Worm (Caenorhabditis elegans) whole organism, L1 larva: ENCODE measurements around the gene F20C5.11.

Experiments used
- alr-1 ChIP-seq: fragments of 200-800 bp; sonication (Bioruptor generic); optimal IDR thresholded peaks from 2 replicates; lab custom pipeline; 2018; ENCODE audit warnings: borderline replicate concordance, mild to moderate bottlenecking, missing genetic modification characterization, missing compliant biosample characterization
- blmp-1 ChIP-seq: fragments of 150-350 bp; optimal IDR thresholded peaks from 2 replicates; lab custom pipeline; 2014; ENCODE audit warnings: missing biosample characterization, missing genetic modification characterization
- dpl-1 ChIP-seq, 3 experiments: fragments of 150-350 bp in 2 of 3; sonication (generic microtip) in 1 of 3; optimal IDR thresholded peaks; 2 replicates each; lab custom pipeline; 2014 to 2017; ENCODE audit warnings: missing biosample characterization in 3 of 3, missing genetic modification characterization in 3 of 3, missing genetic modification reagents in 3 of 3
- jun-1 ChIP-seq: fragments of 150-350 bp; optimal IDR thresholded peaks from 2 replicates; lab custom pipeline; 2014; ENCODE audit warnings: missing biosample characterization, missing genetic modification reagents, missing genetic modification characterization
- nhr-77 ChIP-seq: fragments of 150-350 bp; optimal IDR thresholded peaks from 2 replicates; lab custom pipeline; 2014; ENCODE audit warnings: missing biosample characterization, missing genetic modification characterization
- nhr-85 ChIP-seq: sonication (generic microtip); peaks from one replicate; lab custom pipeline; 2016; ENCODE audit warnings: missing genetic modification characterization, inconsistent platforms, missing compliant biosample characterization
- pag-3 ChIP-seq: sonication (generic microtip); optimal IDR thresholded peaks from 2 replicates; lab custom pipeline; 2017; ENCODE audit warnings: missing genetic modification characterization, mild to moderate bottlenecking, missing compliant biosample characterization, antibody characterized with exemption, borderline replicate concordance; ENCODE audit not compliant: insufficient read depth
- snpc-4 ChIP-seq: fragments of 150-350 bp; optimal IDR thresholded peaks from 2 replicates; lab custom pipeline; 2014; ENCODE audit warnings: missing biosample characterization, missing genetic modification characterization
- sox-4 ChIP-seq: sonication (generic microtip); optimal IDR thresholded peaks from 2 replicates; lab custom pipeline; 2016; ENCODE audit warnings: missing genetic modification characterization, missing compliant biosample characterization
- tbx-2 ChIP-seq: sonication (generic microtip); optimal IDR thresholded peaks from 2 replicates; lab custom pipeline; 2016; ENCODE audit warnings: missing genetic modification characterization, missing compliant biosample characterization
- unc-62 ChIP-seq: fragments of 150-350 bp; optimal IDR thresholded peaks from 2 replicates; lab custom pipeline; 2014; ENCODE audit warnings: missing biosample characterization, missing genetic modification reagents, missing genetic modification characterization

ce11 chrIV:8729636-8730035 is 32.2 kb downstream of the F20C5.11 start:
- TF ChIP-seq jun-1 (tag; lab: Kevin White, UChicago) (no peak), nhr-77 (tag; lab: Kevin White, UChicago) (no peak), snpc-4 (tag; lab: Kevin White, UChicago) (no peak), sox-4 (no peak), nhr-85 (tag; lab: Kevin White, UChicago) (no peak), alr-1 (tag; lab: Kevin White, UChicago) (no peak), unc-62 (GFP tag; lab: Kevin White, UChicago) (no peak), pag-3 (tag; lab: Kevin White, UChicago) (no peak), blmp-1 (no peak), tbx-2 (no peak), dpl-1 (GFP tag; optimal IDR thresholded peaks at IDR 0.05; lab: Kevin White, UChicago) (no peak)
